Fruit fly (Drosophila melanogaster) ovary, adult (tissue): ENCODE data around the gene CG3588.

Experiments
- CG17801 ChIP-seq: fragments of 200-800 bp; optimal IDR thresholded peaks from 2 replicates; lab custom pipeline; 2019; ENCODE audit warnings: missing biosample characterization, mild to moderate bottlenecking, missing genetic modification characterization, moderate library complexity; ENCODE audit not compliant: partially characterized antibody

The CG3588 gene

DNA sequence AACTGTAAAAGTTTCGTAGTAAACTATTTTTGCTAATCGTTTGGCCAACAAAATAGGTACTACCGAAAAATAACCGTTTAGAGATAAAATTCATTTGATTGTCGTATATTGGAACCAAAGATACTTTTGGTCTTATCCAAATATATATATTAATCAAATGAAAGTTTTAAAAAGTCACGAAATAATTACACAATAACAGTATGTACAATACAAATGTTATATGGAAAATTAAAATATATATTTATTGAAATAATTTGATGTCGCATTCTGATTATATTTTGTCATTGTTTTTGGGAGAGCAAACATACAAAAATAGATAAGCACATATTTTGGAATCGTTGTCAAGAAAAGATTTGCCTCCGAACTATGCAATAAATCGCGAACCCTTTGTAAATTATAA is 19.0 kb downstream of the CG3588 start, which contains the start of gene CG14420:
Gene CG14420 (plus strand): TSS at position 301 of the 400 bp plus-strand sequence.
- no peak for TF ChIP-seq CG17801 (GFP tag; lab: Kevin White, UChicago)

DNA sequence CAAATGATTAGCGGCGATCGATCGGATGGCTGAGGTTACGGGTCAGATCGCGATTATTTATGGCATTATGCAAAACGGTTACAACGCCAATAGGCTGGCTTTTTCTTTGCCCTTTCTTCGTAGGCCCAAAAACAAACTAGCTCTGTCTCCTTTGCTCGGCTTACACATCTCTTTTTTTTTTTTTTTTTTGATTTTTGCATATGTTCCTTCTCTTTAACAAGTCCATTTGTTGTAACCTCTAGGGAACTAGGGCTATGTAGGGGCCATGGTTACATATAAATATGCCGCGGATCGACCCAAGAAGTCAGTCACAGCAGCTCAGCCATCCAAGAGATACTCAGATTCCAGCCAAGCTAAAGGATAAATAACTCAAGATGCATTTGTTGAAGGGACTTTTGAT is 21.5 kb downstream of the CG3588 start, which contains the start of gene CG14421:
Gene CG14421 (plus strand): TSS at position 301 of the 400 bp plus-strand sequence.
- no peak for TF ChIP-seq CG17801 (GFP tag; lab: Kevin White, UChicago)

- TF ChIP-seq CG17801 (GFP tag; lab: Kevin White, UChicago) = no peak
Observed at dm6 chrX:2943086-2943485, 23.5 kb downstream of the CG3588 start, which contains the start of gene CG14422. TSS of gene CG14422 (plus strand) at chrX:2943386.

DNA sequence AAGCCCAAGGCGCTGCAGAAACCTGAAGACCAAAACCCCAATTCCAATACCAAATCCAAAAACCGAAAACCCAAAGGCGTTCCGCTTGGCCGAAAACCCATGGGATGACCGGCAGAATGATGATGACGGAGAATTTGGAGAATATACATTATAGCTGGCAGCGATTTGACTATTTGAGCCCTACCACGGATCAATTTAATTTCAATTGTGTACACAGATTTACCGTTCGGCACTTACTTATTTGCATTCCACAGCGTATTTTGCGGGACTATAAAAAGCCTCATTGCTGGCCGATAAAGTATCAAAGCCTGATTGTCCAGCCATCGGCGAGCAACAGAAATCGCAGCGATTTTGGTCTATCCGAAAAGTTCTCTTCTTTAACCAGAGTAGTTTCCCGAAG is 25.5 kb downstream of the CG3588 start, which contains the start of gene CG14423:
Gene CG14423 (plus strand): TSS at position 301 of the 400 bp plus-strand sequence.
- TF ChIP-seq CG17801 (GFP tag; lab: Kevin White, UChicago) = no peak

DNA sequence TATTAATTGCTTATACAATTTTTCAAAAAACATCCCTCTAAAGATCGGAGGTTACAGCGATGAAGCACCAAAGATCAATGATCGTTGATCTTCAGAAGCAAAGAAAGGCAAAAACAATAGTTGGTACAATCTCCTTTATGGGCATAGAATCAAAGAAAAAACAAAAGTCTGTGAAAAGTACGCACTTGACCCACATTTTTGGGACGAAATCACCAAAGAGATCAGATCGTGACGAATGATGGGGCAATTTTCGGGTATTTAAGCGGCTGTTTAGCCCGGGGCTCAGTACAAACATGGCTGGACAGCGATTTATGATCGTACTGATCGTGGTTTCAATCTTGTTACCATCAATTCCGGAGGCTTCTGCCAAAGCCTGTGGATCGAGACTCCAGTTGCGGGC is 27.2 kb downstream of the CG3588 start, which contains the start of gene CG17959:
Gene CG17959 (plus strand): TSS at position 301 of the 400 bp plus-strand sequence.
- no peak for TF ChIP-seq CG17801 (GFP tag; lab: Kevin White, UChicago)

- TF ChIP-seq CG17801 (GFP tag; lab: Kevin White, UChicago) = peak; percentile 93
Observed at dm6 chrX:2947545-2948072, 28.0 kb downstream of the CG3588 start, which contains the start of gene CG3603. TSS of gene CG3603 (plus strand) at chrX:2948034.

DNA sequence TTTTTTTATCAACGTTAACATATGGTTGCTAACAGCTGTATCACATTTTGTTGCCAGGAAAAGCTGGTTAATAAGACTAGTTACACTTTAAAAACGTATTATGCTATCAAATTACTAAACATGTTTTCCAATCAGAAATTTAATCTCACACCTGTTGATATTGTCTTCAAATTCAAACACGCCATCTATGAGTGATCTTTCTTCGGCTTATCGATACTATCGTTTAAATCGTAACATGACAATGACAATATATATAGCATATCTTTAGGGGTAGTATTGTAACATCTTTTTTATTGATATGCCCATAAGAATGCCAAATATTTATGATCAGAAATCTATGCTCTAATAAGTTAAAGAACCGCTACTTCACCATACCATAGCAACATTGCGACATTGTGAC is 29.5 kb downstream of the CG3588 start:
- TF ChIP-seq CG17801 (GFP tag; lab: Kevin White, UChicago) = no peak

dm6 chrX:2951637-2952036 is 32.1 kb downstream of the CG3588 start:
- TF ChIP-seq CG17801 (GFP tag; lab: Kevin White, UChicago) = no peak

DNA sequence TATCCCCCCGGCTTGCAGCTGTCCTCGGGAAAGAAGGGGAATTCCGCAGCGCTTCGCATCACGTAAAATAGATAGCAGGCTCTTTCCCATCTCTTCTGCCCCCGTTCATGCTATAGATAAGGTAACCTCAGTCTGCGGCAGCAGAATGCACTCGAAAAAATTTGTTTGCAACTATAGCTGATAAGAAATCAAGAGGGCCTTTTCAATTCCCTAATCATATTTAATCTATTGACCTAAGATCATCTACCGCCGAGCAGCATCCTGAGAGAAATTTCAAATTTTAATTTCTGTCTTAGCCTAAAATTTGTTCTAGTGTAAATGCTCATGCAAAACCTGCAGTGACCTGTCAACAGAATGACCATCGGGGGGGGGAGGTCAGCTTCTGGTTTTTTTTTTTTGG is 37.1 kb downstream of the CG3588 start:
- no peak for TF ChIP-seq CG17801 (GFP tag; lab: Kevin White, UChicago)

- no peak for TF ChIP-seq CG17801 (GFP tag; lab: Kevin White, UChicago)
Observed at dm6 chrX:2963171-2963570, 43.6 kb downstream of the CG3588 start.

DNA sequence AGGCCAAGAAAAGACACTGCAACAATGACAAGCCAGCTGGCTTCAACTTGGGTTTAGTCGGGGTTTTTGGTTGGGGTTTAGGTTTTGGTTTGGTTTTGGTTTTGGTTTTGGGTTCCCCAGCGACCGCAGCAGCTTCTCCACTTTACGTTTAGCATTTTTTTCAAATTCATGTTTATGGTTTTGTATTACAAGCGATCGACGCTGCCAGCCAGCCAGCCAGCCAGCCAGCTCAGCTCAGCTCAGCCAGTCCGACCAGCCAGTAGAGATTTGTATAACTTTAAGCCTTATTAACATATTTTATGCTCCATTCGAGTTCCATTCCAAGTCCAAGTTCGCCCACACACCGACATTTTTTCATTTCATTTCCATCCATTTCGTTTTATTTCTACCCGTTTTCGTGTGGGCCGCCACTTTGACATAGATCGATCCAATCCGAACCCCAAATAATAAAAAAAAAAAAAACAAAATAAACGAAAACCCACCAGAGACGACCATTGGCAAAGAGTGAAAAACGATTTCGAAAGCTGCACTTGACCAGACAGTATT is 44.3 kb downstream of the CG3588 start:
- no peak for TF ChIP-seq CG17801 (GFP tag; lab: Kevin White, UChicago)

DNA sequence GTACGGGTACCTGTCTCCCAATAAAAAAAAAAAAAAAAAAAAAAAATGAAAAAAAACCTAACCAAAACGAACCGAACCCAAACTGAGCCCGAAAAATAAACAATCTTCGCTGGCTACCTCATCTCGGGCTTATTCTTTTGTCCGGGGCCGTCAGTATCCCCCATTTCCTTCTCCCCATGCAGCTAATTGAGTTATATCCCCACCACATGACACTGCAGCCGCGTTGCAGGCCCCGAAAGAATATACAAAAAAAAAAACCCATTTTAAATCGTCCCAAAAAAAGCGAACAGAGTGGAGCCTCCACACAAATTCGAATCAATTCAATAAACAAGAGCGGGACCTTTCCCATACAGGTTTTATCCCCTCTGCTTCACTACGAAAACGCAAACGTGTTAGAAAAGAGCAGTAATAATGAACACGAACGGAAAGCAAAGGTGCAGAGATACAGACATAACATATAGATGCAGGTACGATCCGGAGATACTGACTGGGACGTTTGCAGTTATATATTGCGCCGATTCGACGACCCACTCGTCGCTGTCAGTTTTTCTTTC is 45.2 kb downstream of the CG3588 start:
- no peak for TF ChIP-seq CG17801 (GFP tag; lab: Kevin White, UChicago)

dm6 chrX:2969039-2969438 is 49.5 kb downstream of the CG3588 start:
- no peak for TF ChIP-seq CG17801 (GFP tag; lab: Kevin White, UChicago)

DNA sequence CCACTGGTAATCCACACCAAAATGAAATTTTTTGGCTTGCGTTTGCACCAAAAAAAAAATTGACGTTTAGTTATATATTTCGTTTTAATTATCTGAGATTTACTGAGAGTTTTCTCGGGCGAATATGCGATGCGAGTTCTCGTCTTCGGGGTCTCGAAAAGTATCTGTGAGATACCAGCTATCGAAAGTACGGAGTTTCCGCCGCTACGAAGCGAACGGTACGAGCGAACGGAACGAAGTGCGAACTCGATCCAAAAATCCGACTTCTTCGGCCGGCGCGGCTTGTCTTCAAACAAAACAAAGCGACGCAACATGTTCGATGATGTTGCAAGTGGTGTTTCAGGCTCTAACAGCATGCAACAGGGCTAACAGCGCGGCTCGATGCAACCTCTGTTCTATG is 54.0 kb downstream of the CG3588 start, which contains the start of gene rst:
Gene rst (minus strand): TSS at position 242 of the 400 bp plus-strand sequence.
- TF ChIP-seq CG17801 (GFP tag; lab: Kevin White, UChicago) = no peak
